Worm (Caenorhabditis elegans): ENCODE data around the gene Y11D7A.3.

Gene Y11D7A.3

ce11 chrIV:9232421-9233141 lies at the start of gene Y11D7A.3:
TSS of gene Y11D7A.3 (plus strand) at chrIV:9233091.
- TF ChIP-seq nhr-237 (tag; optimal IDR thresholded peaks at IDR 0.05), result no peak
- no peak for TF ChIP-seq ceh-43 (GFP tag; optimal IDR thresholded peaks at IDR 0.05)
- TF ChIP-seq lin-13 (tag; optimal IDR thresholded peaks at IDR 0.05), result no peak
- no peak for TF ChIP-seq sptf-1 (tag; optimal IDR thresholded peaks at IDR 0.05)
- no peak for TF ChIP-seq nhr-28 (tag; optimal IDR thresholded peaks at IDR 0.05)
- TF ChIP-seq flh-1 (GFP tag; optimal IDR thresholded peaks at IDR 0.05), result no peak

- no peak for TF ChIP-seq sem-2 (GFP tag; optimal IDR thresholded peaks at IDR 0.05)
- TF ChIP-seq nhr-28 (tag; optimal IDR thresholded peaks at IDR 0.05), result no peak
- TF ChIP-seq snpc-4 (tag; optimal IDR thresholded peaks at IDR 0.05), result no peak
- TF ChIP-seq lin-13 (tag; optimal IDR thresholded peaks at IDR 0.05), result no peak
- no peak for TF ChIP-seq hlh-1 (tag; optimal IDR thresholded peaks at IDR 0.05)
- TF ChIP-seq bed-3 (GFP tag; optimal IDR thresholded peaks at IDR 0.05), result no peak
- no peak for TF ChIP-seq nhr-2 (tag; optimal IDR thresholded peaks at IDR 0.05)
- TF ChIP-seq nhr-12 (tag; optimal IDR thresholded peaks at IDR 0.05), result no peak
- no peak for TF ChIP-seq M03D4.4 (tag; optimal IDR thresholded peaks at IDR 0.05)
- TF ChIP-seq mep-1 (tag; optimal IDR thresholded peaks at IDR 0.05), result no peak
- no peak for TF ChIP-seq unc-62 (GFP tag; optimal IDR thresholded peaks at IDR 0.05)
- no peak for TF ChIP-seq ztf-11 (tag; optimal IDR thresholded peaks at IDR 0.05)
These were observed 48.3 kb upstream of the Y11D7A.3 start, which contains the start of gene C07C7.1 for ce11 chrIV:9184547-9184946. TSS of gene C07C7.1 (plus strand) at chrIV:9184847.

- peak; percentile 96 for TF ChIP-seq M03D4.4 (tag; optimal IDR thresholded peaks at IDR 0.05)
- TF ChIP-seq zip-8 (tag; optimal IDR thresholded peaks at IDR 0.05), result no peak
- peak; percentile 92 for TF ChIP-seq unc-120 (tag; optimal IDR thresholded peaks at IDR 0.05; ENCODE audit: poor library complexity, severe bottlenecking)
- no peak for TF ChIP-seq nhr-76 (tag; optimal IDR thresholded peaks at IDR 0.05)
- TF ChIP-seq snpc-4 (tag; optimal IDR thresholded peaks at IDR 0.05), result no peak
- peak; percentile 86 for TF ChIP-seq pha-4 (tag; optimal IDR thresholded peaks at IDR 0.05)
- peak; percentile 96 for TF ChIP-seq cnd-1 (tag; optimal IDR thresholded peaks at IDR 0.05)
- TF ChIP-seq lin-32 (GFP tag; optimal IDR thresholded peaks at IDR 0.05), result peak; percentile 94
- TF ChIP-seq ceh-39 (tag; optimal IDR thresholded peaks at IDR 0.05), result peak; percentile 14
- TF ChIP-seq ces-1 (GFP tag; optimal IDR thresholded peaks at IDR 0.05), result no peak
- no peak for TF ChIP-seq nhr-2 (tag; optimal IDR thresholded peaks at IDR 0.05)
- TF ChIP-seq blmp-1 (tag; optimal IDR thresholded peaks at IDR 0.05), result no peak
- TF ChIP-seq ceh-83 (GFP tag; optimal IDR thresholded peaks at IDR 0.05), result peak; percentile 95
- TF ChIP-seq elt-3 (tag; optimal IDR thresholded peaks at IDR 0.05), result peak; percentile 65
- peak; percentile 97 for TF ChIP-seq drap-1 (GFP tag; optimal IDR thresholded peaks at IDR 0.05)
- TF ChIP-seq elt-1 (tag; optimal IDR thresholded peaks at IDR 0.05; ENCODE audit: borderline replicate concordance, insufficient read depth), result no peak
- no peak for TF ChIP-seq nhr-237 (tag; optimal IDR thresholded peaks at IDR 0.05)
- TF ChIP-seq sptf-1 (tag; optimal IDR thresholded peaks at IDR 0.05), result peak; percentile 97
- peak; percentile 33 for TF ChIP-seq ztf-11 (tag; optimal IDR thresholded peaks at IDR 0.05)
- peak; percentile 29 for TF ChIP-seq nhr-12 (tag; optimal IDR thresholded peaks at IDR 0.05)
- peak; percentile 54 for TF ChIP-seq lsy-2 (tag; optimal IDR thresholded peaks at IDR 0.05)
- peak; percentile 69 for TF ChIP-seq lin-13 (tag; optimal IDR thresholded peaks at IDR 0.05)
- TF ChIP-seq sem-2 (GFP tag; optimal IDR thresholded peaks at IDR 0.05), result peak; percentile 93
- peak; percentile 97 for TF ChIP-seq mls-2 (tag; optimal IDR thresholded peaks at IDR 0.05)
- no peak for TF ChIP-seq mab-5 (tag; optimal IDR thresholded peaks at IDR 0.05)
- TF ChIP-seq unc-62 (GFP tag; optimal IDR thresholded peaks at IDR 0.05), result peak; percentile 75
- TF ChIP-seq tbx-8 (GFP tag; optimal IDR thresholded peaks at IDR 0.05), result peak; percentile 81
- peak; percentile 65 for TF ChIP-seq hlh-1 (tag; optimal IDR thresholded peaks at IDR 0.05)
- peak; percentile 93 for TF ChIP-seq ceh-43 (GFP tag; optimal IDR thresholded peaks at IDR 0.05)
- peak; percentile 77 for TF ChIP-seq mep-1 (tag; optimal IDR thresholded peaks at IDR 0.05)
- peak; percentile 22 for TF ChIP-seq nhr-28 (tag; optimal IDR thresholded peaks at IDR 0.05)
- TF ChIP-seq bed-3 (GFP tag; optimal IDR thresholded peaks at IDR 0.05), result peak; percentile 88
- peak; percentile 92 for TF ChIP-seq flh-1 (GFP tag; optimal IDR thresholded peaks at IDR 0.05)
- peak; percentile 81 for TF ChIP-seq unc-39 (tag; optimal IDR thresholded peaks at IDR 0.05)
- peak; percentile 91 for TF ChIP-seq ham-2 (GFP tag; optimal IDR thresholded peaks at IDR 0.05)
These were observed 41.7 kb upstream of the Y11D7A.3 start for ce11 chrIV:9191183-9191582.
